Fruit fly (Drosophila melanogaster) whole organism, embryonic: ENCODE measurements around the gene Jarid2.

ENCODE experiments used
- Blimp-1 ChIP-seq: fragments of 200-800 bp; sonication (Bioruptor generic); optimal IDR thresholded peaks from 3 replicates; lab custom pipeline; 2018; ENCODE audit warnings: missing biosample characterization, missing genetic modification characterization, mild to moderate bottlenecking, moderate library complexity, missing genetic modification reagents
- CG12155 ChIP-seq: fragments of 200-800 bp; sonication (Bioruptor generic); optimal IDR thresholded peaks from 3 replicates; lab custom pipeline; 2016; ENCODE audit warnings: missing biosample characterization, missing genetic modification characterization
- CG1233 ChIP-seq: fragments of 200-800 bp; sonication (Bioruptor generic); optimal IDR thresholded peaks from 4 replicates; lab custom pipeline; 2018; ENCODE audit warnings: missing biosample characterization, mild to moderate bottlenecking, missing genetic modification characterization
- CG12391 ChIP-seq: fragments of 200-800 bp; sonication (Bioruptor generic); optimal IDR thresholded peaks from 3 replicates; lab custom pipeline; 2018; ENCODE audit warnings: missing biosample characterization, mild to moderate bottlenecking, missing genetic modification characterization, moderate library complexity
- CG15696 ChIP-seq: fragments of 200-800 bp; sonication (Bioruptor generic); optimal IDR thresholded peaks from 2 replicates; lab custom pipeline; 2019; ENCODE audit warnings: missing biosample characterization, mild to moderate bottlenecking, missing genetic modification characterization, moderate library complexity
- CG17328 ChIP-seq: fragments of 200-800 bp; sonication (Bioruptor generic); IDR thresholded peaks from 2 replicates; pipeline ENCODE4 v1.3.6; 2022; ENCODE audit warnings: missing biosample characterization, missing genetic modification characterization
- CG17359 ChIP-seq: fragments of 200-800 bp; sonication (Bioruptor generic); optimal IDR thresholded peaks from 3 replicates; lab custom pipeline; 2018; ENCODE audit warnings: missing biosample characterization, mild to moderate bottlenecking, missing genetic modification characterization, moderate library complexity
- CG1832 ChIP-seq: fragments of 200-800 bp; sonication (Bioruptor generic); optimal IDR thresholded peaks from 2 replicates; lab custom pipeline; 2017; ENCODE audit warnings: missing biosample characterization, mild to moderate bottlenecking, missing genetic modification characterization, inconsistent platforms
- CG2712 ChIP-seq: fragments of 200-800 bp; optimal IDR thresholded peaks from 3 replicates; lab custom pipeline; 2019; ENCODE audit warnings: missing biosample characterization, mild to moderate bottlenecking, missing genetic modification characterization, moderate library complexity
- CG3065 ChIP-seq: fragments of 200-800 bp; sonication (Bioruptor generic); optimal IDR thresholded peaks from 2 replicates; lab custom pipeline; 2016; ENCODE audit warnings: missing biosample characterization, missing genetic modification characterization
- CG3838 ChIP-seq: fragments of 200-800 bp; sonication (Bioruptor generic); optimal IDR thresholded peaks from 3 replicates; lab custom pipeline; 2016; ENCODE audit warnings: missing biosample characterization, missing genetic modification characterization
- CG3847 ChIP-seq: fragments of 200-800 bp; sonication (Bioruptor generic); IDR thresholded peaks from 2 replicates; pipeline ENCODE4 v1.3.6; 2022; ENCODE audit warnings: missing biosample characterization, missing genetic modification characterization
- CG4854 ChIP-seq: fragments of 200-800 bp; sonication (Bioruptor generic); optimal IDR thresholded peaks from 2 replicates; lab custom pipeline; 2016; ENCODE audit warnings: missing biosample characterization, missing genetic modification characterization, inconsistent platforms
- CG6272 ChIP-seq: fragments of 200-800 bp; sonication (Bioruptor generic); IDR thresholded peaks from 2 replicates; pipeline ENCODE4 v1.3.6; 2022; ENCODE audit warnings: missing biosample characterization, missing genetic modification characterization
- CG6689 ChIP-seq: fragments of 200-800 bp; sonication (Bioruptor generic); IDR thresholded peaks from 2 replicates; pipeline ENCODE4 v1.3.6; 2022; ENCODE audit warnings: missing biosample characterization, missing genetic modification characterization
- CG7271 ChIP-seq: fragments of 200-800 bp; sonication (Bioruptor generic); optimal IDR thresholded peaks from 2 replicates; lab custom pipeline; 2018; ENCODE audit warnings: missing biosample characterization, mild to moderate bottlenecking, missing genetic modification characterization, moderate library complexity
- CG7928 ChIP-seq: fragments of 200-800 bp; sonication (Bioruptor generic); optimal IDR thresholded peaks from 2 replicates; lab custom pipeline; 2017; ENCODE audit warnings: missing biosample characterization, mild to moderate bottlenecking, missing genetic modification characterization
- CG7963 ChIP-seq: fragments of 200-800 bp; sonication (Bioruptor generic); IDR thresholded peaks from 3 replicates; pipeline ENCODE4 v1.3.6; 2022; ENCODE audit warnings: missing biosample characterization, missing genetic modification characterization; ENCODE audit not compliant: partially characterized antibody
- CG8944 ChIP-seq: fragments of 200-800 bp; sonication (Bioruptor generic); optimal IDR thresholded peaks from 3 replicates; lab custom pipeline; 2016; ENCODE audit warnings: missing biosample characterization, missing genetic modification characterization
- CG9609 ChIP-seq: fragments of 200-800 bp; sonication (Bioruptor generic); optimal IDR thresholded peaks from 3 replicates; lab custom pipeline; 2016; ENCODE audit warnings: missing biosample characterization, missing genetic modification characterization
- Neu2 ChIP-seq: fragments of 200-800 bp; sonication (Bioruptor generic); optimal IDR thresholded peaks from 3 replicates; lab custom pipeline; 2016; ENCODE audit warnings: missing biosample characterization, missing genetic modification characterization, borderline replicate concordance
- Nf-YC ChIP-seq: fragments of 200-800 bp; optimal IDR thresholded peaks from 3 replicates; lab custom pipeline; 2019; ENCODE audit warnings: missing biosample characterization, mild to moderate bottlenecking, missing genetic modification characterization, moderate library complexity
- Ravus ChIP-seq: fragments of 200-800 bp; sonication (Bioruptor generic); IDR thresholded peaks from 2 replicates; pipeline ENCODE4 v1.3.6; 2022; ENCODE audit warnings: missing biosample characterization, missing genetic modification characterization
- Sox100B ChIP-seq: fragments of 200-800 bp; sonication (Bioruptor generic); optimal IDR thresholded peaks from 3 replicates; lab custom pipeline; 2018; ENCODE audit warnings: missing biosample characterization, mild to moderate bottlenecking, missing genetic modification characterization
- TFAM ChIP-seq: fragments of 200-800 bp; sonication (Bioruptor generic); optimal IDR thresholded peaks from 2 replicates; lab custom pipeline; 2017; ENCODE audit warnings: missing biosample characterization, missing genetic modification characterization, inconsistent platforms
- Trl ChIP-seq, 3 experiments: fragments of >200 bp in 2 of 3; fragments of 200-800 bp in 1 of 3; sonication (Bioruptor generic) in 1 of 3; optimal IDR thresholded peaks; 2 replicates in 1 of 3; 3 replicates in 2 of 3; lab custom pipeline; 2016 to 2017; ENCODE audit warnings: missing biosample characterization in 1 of 3, missing genetic modification characterization in 1 of 3
- Usf ChIP-seq: fragments of 200-800 bp; sonication (Bioruptor generic); optimal IDR thresholded peaks from 2 replicates; lab custom pipeline; 2017; ENCODE audit warnings: missing genotype, missing biosample characterization, missing genetic modification characterization
- ato ChIP-seq: fragments of 200-800 bp; sonication (Bioruptor generic); IDR thresholded peaks from 2 replicates; pipeline ENCODE4 v1.3.6; 2022; ENCODE audit warnings: missing biosample characterization, missing genetic modification characterization; ENCODE audit not compliant: partially characterized antibody
- bsh ChIP-seq, 2 experiments: fragments of 200-800 bp; sonication (Bioruptor generic); optimal IDR thresholded peaks; 2 replicates each; lab custom pipeline; 2017 to 2018; ENCODE audit warnings: mild to moderate bottlenecking in 2 of 2, missing biosample characterization in 2 of 2, missing genetic modification characterization in 2 of 2, moderate library complexity in 1 of 2
- btn ChIP-seq: fragments of 200-800 bp; sonication (Bioruptor generic); optimal IDR thresholded peaks from 2 replicates; lab custom pipeline; 2016; ENCODE audit warnings: missing biosample characterization, missing genetic modification characterization
- cad ChIP-seq: fragments of >200 bp; optimal IDR thresholded peaks from 2 replicates; lab custom pipeline; 2017; ENCODE audit warnings: missing biosample characterization, missing genetic modification characterization
- fd102C ChIP-seq: fragments of 200-800 bp; sonication (Bioruptor generic); optimal IDR thresholded peaks from 2 replicates; lab custom pipeline; 2018; ENCODE audit warnings: missing biosample characterization, mild to moderate bottlenecking, missing genetic modification characterization, moderate library complexity
- gce ChIP-seq: fragments of 200-800 bp; sonication (Bioruptor generic); IDR thresholded peaks from 3 replicates; pipeline ENCODE4 v1.3.6; 2022; ENCODE audit warnings: missing biosample characterization, missing genetic modification characterization
- h ChIP-seq: fragments of >200 bp; optimal IDR thresholded peaks from 2 replicates; lab custom pipeline; 2017
- ind ChIP-seq: fragments of 200-800 bp; sonication (Bioruptor generic); optimal IDR thresholded peaks from 3 replicates; lab custom pipeline; 2016; ENCODE audit warnings: missing biosample characterization, missing genetic modification characterization
- inv ChIP-seq: fragments of 200-800 bp; sonication (Bioruptor generic); IDR thresholded peaks from 2 replicates; pipeline ENCODE4 v1.3.6; 2022; ENCODE audit warnings: missing biosample characterization, missing genetic modification characterization; ENCODE audit not compliant: partially characterized antibody
- lilli ChIP-seq: fragments of 200-800 bp; sonication (Bioruptor generic); optimal IDR thresholded peaks from 3 replicates; lab custom pipeline; 2016; ENCODE audit warnings: missing biosample characterization, missing genetic modification characterization
- maf-S ChIP-seq: fragments of 200-800 bp; sonication (Bioruptor generic); optimal IDR thresholded peaks from 2 replicates; lab custom pipeline; 2016; ENCODE audit warnings: missing biosample characterization, missing genetic modification characterization
- org-1 ChIP-seq: fragments of 200-800 bp; sonication (Bioruptor generic); optimal IDR thresholded peaks from 2 replicates; lab custom pipeline; 2017; ENCODE audit warnings: missing biosample characterization, missing genetic modification characterization
- pfk ChIP-seq: fragments of 200-800 bp; sonication (Bioruptor generic); optimal IDR thresholded peaks from 2 replicates; lab custom pipeline; 2018; ENCODE audit warnings: missing biosample characterization, mild to moderate bottlenecking, missing genetic modification characterization, moderate library complexity
- psq ChIP-seq: fragments of 200-800 bp; sonication (Bioruptor generic); optimal IDR thresholded peaks from 2 replicates; lab custom pipeline; 2017; ENCODE audit warnings: missing biosample characterization, missing genetic modification characterization
- ranshi ChIP-seq: fragments of 200-800 bp; sonication (Bioruptor generic); IDR thresholded peaks from 2 replicates; pipeline ENCODE4 v1.3.6; 2022; ENCODE audit warnings: missing biosample characterization, missing genetic modification characterization
- sens ChIP-seq: fragments of 200-800 bp; sonication (Bioruptor generic); peaks from one replicate; lab custom pipeline; 2016; ENCODE audit warnings: missing biosample characterization, missing genetic modification characterization
- sens-2 ChIP-seq: fragments of 200-800 bp; sonication (Bioruptor generic); IDR thresholded peaks from 2 replicates; pipeline ENCODE4 v1.3.6; 2022; ENCODE audit warnings: missing biosample characterization, missing genetic modification characterization
- so ChIP-seq: fragments of 200-800 bp; sonication (Bioruptor generic); IDR thresholded peaks from 3 replicates; pipeline ENCODE4 v1.3.6; 2022; ENCODE audit warnings: missing biosample characterization, missing genetic modification characterization
- sob ChIP-seq: fragments of 200-800 bp; sonication (Bioruptor generic); IDR thresholded peaks from 2 replicates; pipeline ENCODE4 v1.3.6; 2022; ENCODE audit warnings: missing biosample characterization, missing genetic modification characterization
- ttk ChIP-seq: fragments of 200-800 bp; sonication (Bioruptor generic); IDR thresholded peaks from 2 replicates; pipeline ENCODE4 v2.1.2; 2022; ENCODE audit warnings: missing biosample characterization, missing genetic modification characterization
- unpg ChIP-seq: fragments of 200-800 bp; sonication (Bioruptor generic); optimal IDR thresholded peaks from 3 replicates; lab custom pipeline; 2018; ENCODE audit warnings: missing biosample characterization, mild to moderate bottlenecking, missing genetic modification characterization, moderate library complexity
- usp ChIP-seq: fragments of >200 bp; optimal IDR thresholded peaks from 2 replicates; lab custom pipeline; 2017; ENCODE audit warnings: missing biosample characterization, missing genetic modification characterization
- zen2 ChIP-seq: fragments of 200-800 bp; sonication (Bioruptor generic); IDR thresholded peaks from 3 replicates; pipeline ENCODE4 v1.3.6; 2022; ENCODE audit warnings: missing biosample characterization, missing genetic modification characterization; ENCODE audit not compliant: partially characterized antibody

The Jarid2 gene

dm6 chr3L:9461670-9462246 lies 15.1 kb upstream of the Jarid2 start (continued):
- TF ChIP-seq CG4854 (GFP tag; lab: Kevin White, UChicago) (no peak), Nf-YC (tag; lab: Kevin White, UChicago) (no peak), CG3838 (GFP tag; lab: Kevin White, UChicago) (no peak), sob (GFP tag; lab: Robert Waterston, UW) (no peak; the same call in 1 of the 2 replicates), fd102C (peak; percentile 71), CG12155 (GFP tag; lab: Kevin White, UChicago) (no peak), CG8944 (no peak), CG3065 (GFP tag; lab: Kevin White, UChicago) (peak; percentile 20), CG1233 (no peak), CG6272 (GFP tag; lab: Robert Waterston, UW) (peak; percentile 39; the same call in 1 of the 2 replicates), CG7963 (GFP tag; lab: Robert Waterston, UW) (no peak), Blimp-1 (GFP tag; lab: Kevin White, UChicago) (peak; percentile 3), unpg (GFP tag; lab: Kevin White, UChicago) (peak; percentile 47), maf-S (GFP tag; lab: Kevin White, UChicago) (no peak), CG12391 (tag; lab: Kevin White, UChicago) (no peak), lilli (no peak), Usf (GFP tag; lab: Kevin White, UChicago) (peak; percentile 8), CG9609 (GFP tag; lab: Kevin White, UChicago) (peak; percentile 36), CG15696 (tag; lab: Kevin White, UChicago) (no peak), ind (GFP tag; lab: Kevin White, UChicago) (peak; percentile 49), so (GFP tag; lab: Robert Waterston, UW) (peak; percentile 63; the same call in 2 of the 3 replicates), Ravus (GFP tag; lab: Robert Waterston, UW) (no peak), ttk (GFP tag; lab: Robert Waterston, UW) (0 out of 2 replicates have a peak, but pooled peaks have one; percentile 14), ato (GFP tag; lab: Robert Waterston, UW) (no peak), CG17359 (tag; lab: Kevin White, UChicago) (peak; percentile 65), Sox100B (no peak), CG7928 (GFP tag; lab: Kevin White, UChicago) (no peak), TFAM (GFP tag; lab: Kevin White, UChicago) (no peak), CG7271 (tag; lab: Kevin White, UChicago) (peak; percentile 98), CG17328 (peak; percentile 65), CG3847 (GFP tag; lab: Robert Waterston, UW) (peak; percentile 28; the same call in 1 of the 2 replicates), usp (GFP tag; lab: Kevin White, UChicago) (no peak), pfk (GFP tag; lab: Kevin White, UChicago) (no peak), inv (GFP tag; lab: Robert Waterston, UW) (no peak), psq (GFP tag; lab: Kevin White, UChicago) (no peak), cad (GFP tag; lab: Kevin White, UChicago) (peak; percentile 100), h (lab: Kevin White, UChicago) (no peak), zen2 (GFP tag; lab: Robert Waterston, UW) (no peak), CG1832 (GFP tag; lab: Kevin White, UChicago) (no peak), bsh (GFP tag; optimal IDR thresholded peaks at IDR 0.05; lab: Kevin White, UChicago) (peak in 1 of 2 experiments; percentile 62), org-1 (no peak), ranshi (peak; percentile 35; the same call in 1 of the 2 replicates), CG2712 (tag; lab: Kevin White, UChicago) (no peak), sens (GFP tag; lab: Kevin White, UChicago) (peak; percentile 87), Neu2 (GFP tag; lab: Kevin White, UChicago) (peak; percentile 44), gce (GFP tag; lab: Robert Waterston, UW) (no peak), Trl (optimal IDR thresholded peaks at IDR 0.05; lab: Kevin White, UChicago) (peak in 1 of 2 experiments; percentile 96), Trl (GFP tag; optimal IDR thresholded peaks at IDR 0.05; lab: Kevin White, UChicago) (no peak), btn (no peak), CG6689 (GFP tag; lab: Robert Waterston, UW) (peak; percentile 31; the same call in 1 of the 2 replicates), sens-2 (peak; percentile 59)
